Worm (Caenorhabditis elegans) whole organism, L3 larva: ENCODE results near the gene Y6E2A.7.

Experiments
- R02D3.7 ChIP-seq: fragments of 150-350 bp; optimal IDR thresholded peaks from 2 replicates; lab custom pipeline; 2014; ENCODE audit warnings: missing biosample characterization, missing genetic modification characterization
- ZK546.5 ChIP-seq: sonication (generic microtip); optimal IDR thresholded peaks from 2 replicates; lab custom pipeline; 2017; ENCODE audit warnings: missing biosample characterization, missing genetic modification characterization
- aly-2 ChIP-seq: fragments of 150-350 bp; optimal IDR thresholded peaks from 2 replicates; lab custom pipeline; 2014; ENCODE audit warnings: missing biosample characterization, missing genetic modification characterization
- ama-1 ChIP-seq: fragments of 150-350 bp; optimal IDR thresholded peaks from 2 replicates; lab custom pipeline; 2018
- ceh-16 ChIP-seq: sonication (generic microtip); optimal IDR thresholded peaks from 2 replicates; lab custom pipeline; 2017; ENCODE audit warnings: missing biosample characterization, missing genetic modification characterization
- ceh-28 ChIP-seq: fragments of 150-350 bp; optimal IDR thresholded peaks from 2 replicates; lab custom pipeline; 2014; ENCODE audit warnings: missing biosample characterization, missing genetic modification reagents, missing genetic modification characterization
- ceh-82 ChIP-seq: fragments of 150-350 bp; optimal IDR thresholded peaks from 2 replicates; lab custom pipeline; 2014; ENCODE audit warnings: missing biosample characterization, missing genetic modification characterization
- ceh-9 ChIP-seq: sonication (generic microtip); optimal IDR thresholded peaks from 2 replicates; lab custom pipeline; 2018; ENCODE audit warnings: missing biosample characterization, missing genetic modification characterization
- elt-1 ChIP-seq: fragments of 150-350 bp; optimal IDR thresholded peaks from 2 replicates; lab custom pipeline; 2014; ENCODE audit warnings: missing biosample characterization, missing genetic modification characterization
- elt-2 ChIP-seq: sonication (generic microtip); optimal IDR thresholded peaks from 2 replicates; lab custom pipeline; 2016; ENCODE audit warnings: missing genetic modification reagents, mild to moderate bottlenecking, missing genetic modification characterization, missing compliant biosample characterization
- elt-3 ChIP-seq, 3 experiments: fragments of 150-350 bp in 1 of 3; sonication (generic microtip) in 2 of 3; optimal IDR thresholded peaks; 2 replicates in 2 of 3; 4 replicates in 1 of 3; lab custom pipeline; 2014 to 2017; ENCODE audit warnings: missing biosample characterization in 3 of 3, missing genetic modification characterization in 3 of 3
- eor-1 ChIP-seq, 2 experiments: fragments of 150-350 bp; optimal IDR thresholded peaks; 2 replicates each; lab custom pipeline; 2014 to 2018; ENCODE audit warnings: missing biosample characterization in 2 of 2, missing genetic modification characterization in 2 of 2
- fkh-10 ChIP-seq: sonication (generic microtip); optimal IDR thresholded peaks from 2 replicates; lab custom pipeline; 2017; ENCODE audit warnings: missing biosample characterization, missing genetic modification reagents, missing genetic modification characterization
- fkh-2 ChIP-seq: fragments of 150-350 bp; optimal IDR thresholded peaks from 2 replicates; lab custom pipeline; 2014; ENCODE audit warnings: missing biosample characterization, missing genetic modification reagents, missing genetic modification characterization
- hmg-11 ChIP-seq: sonication (generic microtip); optimal IDR thresholded peaks from 2 replicates; lab custom pipeline; 2016; ENCODE audit warnings: missing genetic modification characterization, missing compliant biosample characterization
- lin-15B ChIP-seq: fragments of 150-350 bp; optimal IDR thresholded peaks from 2 replicates; lab custom pipeline; 2014; ENCODE audit warnings: missing biosample characterization, missing genetic modification characterization
- lin-39 ChIP-seq: fragments of 150-350 bp; optimal IDR thresholded peaks from 2 replicates; lab custom pipeline; 2018; ENCODE audit warnings: missing biosample characterization, missing genetic modification reagents, missing genetic modification characterization
- lsy-12 ChIP-seq: sonication (generic microtip); optimal IDR thresholded peaks from 2 replicates; lab custom pipeline; 2016; ENCODE audit warnings: mild to moderate bottlenecking, missing genetic modification characterization, missing compliant biosample characterization
- mdl-1 ChIP-seq: fragments of 150-350 bp; optimal IDR thresholded peaks from 2 replicates; lab custom pipeline; 2014; ENCODE audit warnings: missing biosample characterization, missing genetic modification characterization
- mml-1 ChIP-seq: fragments of 150-350 bp; sonication (generic microtip); optimal IDR thresholded peaks from 3 replicates; lab custom pipeline; 2014; ENCODE audit warnings: missing biosample characterization, missing genetic modification characterization
- nfya-1 ChIP-seq: sonication (generic microtip); optimal IDR thresholded peaks from 2 replicates; lab custom pipeline; 2017; ENCODE audit warnings: missing genetic modification characterization, mild to moderate bottlenecking, missing compliant biosample characterization, antibody characterized with exemption, moderate library complexity; ENCODE audit not compliant: insufficient read depth
- nhr-11 ChIP-seq: fragments of 150-350 bp; optimal IDR thresholded peaks from 2 replicates; lab custom pipeline; 2014; ENCODE audit warnings: missing biosample characterization, missing genetic modification characterization
- nhr-12 ChIP-seq: fragments of 150-350 bp; optimal IDR thresholded peaks from 2 replicates; lab custom pipeline; 2014; ENCODE audit warnings: missing biosample characterization, missing genetic modification characterization
- nhr-23 ChIP-seq: fragments of 150-350 bp; optimal IDR thresholded peaks from 2 replicates; lab custom pipeline; 2014; ENCODE audit warnings: missing biosample characterization, missing genetic modification reagents, missing genetic modification characterization
- nhr-237 ChIP-seq: fragments of 150-350 bp; optimal IDR thresholded peaks from 2 replicates; lab custom pipeline; 2014; ENCODE audit warnings: missing biosample characterization, missing genetic modification characterization
- nhr-25 ChIP-seq: sonication (generic microtip); optimal IDR thresholded peaks from 2 replicates; lab custom pipeline; 2017; ENCODE audit warnings: missing biosample characterization, missing genetic modification characterization
- nhr-28 ChIP-seq: fragments of 150-350 bp; optimal IDR thresholded peaks from 2 replicates; lab custom pipeline; 2014; ENCODE audit warnings: missing biosample characterization, missing genetic modification characterization
- nhr-43 ChIP-seq: sonication (generic microtip); optimal IDR thresholded peaks from 2 replicates; lab custom pipeline; 2016; ENCODE audit warnings: mild to moderate bottlenecking, missing genetic modification characterization, missing compliant biosample characterization; ENCODE audit not compliant: poor library complexity, severe bottlenecking
- nhr-76 ChIP-seq: fragments of 150-350 bp; sonication (generic microtip); optimal IDR thresholded peaks from 5 replicates; lab custom pipeline; 2014; ENCODE audit warnings: missing biosample characterization, missing genetic modification characterization
- pqm-1 ChIP-seq: fragments of 150-350 bp; optimal IDR thresholded peaks from 2 replicates; lab custom pipeline; 2017; ENCODE audit warnings: missing biosample characterization, missing genetic modification characterization, inconsistent platforms
- sea-2 ChIP-seq: fragments of 150-350 bp; sonication (generic microtip); optimal IDR thresholded peaks from 4 replicates; lab custom pipeline; 2014; ENCODE audit warnings: missing biosample characterization, missing genetic modification reagents, missing genetic modification characterization
- skn-1 ChIP-seq: fragments of 150-350 bp; optimal IDR thresholded peaks from 2 replicates; lab custom pipeline; 2014; ENCODE audit warnings: missing biosample characterization, missing genetic modification characterization
- snpc-4 ChIP-seq: fragments of 150-350 bp; optimal IDR thresholded peaks from 2 replicates; lab custom pipeline; 2014; ENCODE audit warnings: missing biosample characterization, missing genetic modification characterization
- tbx-2 ChIP-seq: sonication (generic microtip); optimal IDR thresholded peaks from 2 replicates; lab custom pipeline; 2016; ENCODE audit warnings: mild to moderate bottlenecking, missing genetic modification characterization, missing compliant biosample characterization
- unc-39 ChIP-seq: sonication (generic microtip); optimal IDR thresholded peaks from 4 replicates; lab custom pipeline; 2017; ENCODE audit warnings: missing biosample characterization, missing genetic modification characterization
- unc-62 ChIP-seq: fragments of 150-350 bp; sonication (generic microtip); optimal IDR thresholded peaks from 4 replicates; lab custom pipeline; 2014; ENCODE audit warnings: missing biosample characterization, missing genetic modification reagents, missing genetic modification characterization
- zag-1 ChIP-seq: fragments of 150-350 bp; optimal IDR thresholded peaks from 2 replicates; lab custom pipeline; 2014; ENCODE audit warnings: missing biosample characterization, missing genetic modification characterization
- ztf-4 ChIP-seq: fragments of 150-350 bp; optimal IDR thresholded peaks from 2 replicates; lab custom pipeline; 2014; ENCODE audit warnings: missing biosample characterization, missing genetic modification characterization

Y6E2A.7 gene

ce11 chrV:15677222-15677621 is 42.4 kb upstream of the Y6E2A.7 start, which contains the start of gene nhr-52:
Gene nhr-52, plus strand, starts transcription at chrV:15677522.
- no peak for TF ChIP-seq nhr-12
- no peak for TF ChIP-seq R02D3.7 (tag; lab: Kevin White, UChicago)
- TF ChIP-seq lin-39 (tag; lab: Kevin White, UChicago): no peak
- no peak for TF ChIP-seq lsy-12 (tag; lab: Kevin White, UChicago)
- no peak for TF ChIP-seq zag-1
- no peak for TF ChIP-seq nhr-76
- no peak for TF ChIP-seq nhr-25 (tag; lab: Kevin White, UChicago)
- no peak for TF ChIP-seq eor-1 (tag; optimal IDR thresholded peaks at IDR 0.05; lab: Kevin White, UChicago)
- TF ChIP-seq nhr-237 (tag; lab: Kevin White, UChicago): no peak
- TF ChIP-seq unc-62: no peak
- TF ChIP-seq, all 47 proteins: peak for 0

- TF ChIP-seq skn-1 (tag; lab: Kevin White, UChicago) (no peak), nhr-12 (no peak), sea-2 (GFP tag; lab: Kevin White, UChicago) (no peak), elt-1 (tag; lab: Kevin White, UChicago) (no peak), ztf-4 (tag; lab: Kevin White, UChicago) (no peak), lin-39 (tag; lab: Kevin White, UChicago) (no peak), fkh-10 (no peak), aly-2 (tag; lab: Kevin White, UChicago) (no peak), eor-1 (tag; optimal IDR thresholded peaks at IDR 0.05; lab: Kevin White, UChicago) (no peak), R02D3.7 (tag; lab: Kevin White, UChicago) (no peak), elt-2 (tag; lab: Kevin White, UChicago) (no peak), nhr-76 (no peak), hmg-11 (tag; lab: Kevin White, UChicago) (no peak), ceh-9 (tag; lab: Kevin White, UChicago) (no peak)
- TF ChIP-seq, all 47 proteins: peak for 0
These were observed 34.1 kb upstream of the Y6E2A.7 start, which contains the start of gene nhr-196 for ce11 chrV:15685599-15685998. Gene nhr-196, plus strand, starts transcription at chrV:15685716.

DNA sequence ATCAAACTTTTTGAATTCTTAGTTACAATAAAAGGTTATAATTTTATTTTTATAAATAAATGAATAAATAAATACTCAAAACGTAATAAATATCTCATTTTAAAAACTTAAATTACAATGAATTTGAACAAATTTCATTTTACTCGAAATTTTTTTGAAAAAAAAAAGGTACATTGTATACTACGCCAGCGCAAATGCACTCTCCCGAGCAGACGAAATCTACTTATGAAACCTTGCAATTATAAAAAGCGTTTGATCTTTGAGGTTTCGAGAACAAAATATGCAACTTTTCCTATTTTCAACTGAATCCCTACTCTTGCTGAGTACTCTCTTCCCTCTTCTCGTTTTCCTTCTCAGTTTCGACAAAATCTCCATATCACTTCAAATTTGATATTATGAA is 32.0 kb upstream of the Y6E2A.7 start, which contains the start of gene nhr-197:
TSS of gene nhr-197 (plus strand) at position 301 of the 400 bp plus-strand sequence.
- TF ChIP-seq unc-39 (tag; lab: Kevin White, UChicago) (no peak), ztf-4 (tag; lab: Kevin White, UChicago) (no peak), nhr-28 (tag; lab: Kevin White, UChicago) (no peak), lin-15B (tag; lab: Kevin White, UChicago) (no peak), nhr-11 (tag; lab: Kevin White, UChicago) (no peak), mml-1 (no peak), fkh-2 (tag; lab: Kevin White, UChicago) (no peak), nhr-23 (tag; lab: Kevin White, UChicago) (no peak), nhr-76 (no peak), snpc-4 (tag; lab: Kevin White, UChicago) (no peak), ama-1 (lab: Kevin White, UChicago) (no peak), ceh-28 (tag; lab: Kevin White, UChicago) (no peak), ceh-16 (no peak), ceh-82 (tag; lab: Kevin White, UChicago) (no peak), nfya-1 (tag; lab: Kevin White, UChicago) (no peak), mdl-1 (no peak), tbx-2 (tag; lab: Kevin White, UChicago) (no peak), nhr-43 (tag; lab: Kevin White, UChicago) (no peak)

ce11 chrV:15689952-15690351 is 29.7 kb upstream of the Y6E2A.7 start, which contains the start of gene nhr-268:
Gene nhr-268, plus strand, starts transcription at chrV:15690252.
- TF ChIP-seq elt-3 (tag; optimal IDR thresholded peaks at IDR 0.05; lab: Kevin White, UChicago) (no peak), lin-15B (tag; lab: Kevin White, UChicago) (no peak), ZK546.5 (tag; lab: Kevin White, UChicago) (no peak), pqm-1 (tag; lab: Kevin White, UChicago) (no peak)
